Fruit fly (Drosophila melanogaster) whole organism, embryonic: ENCODE measurements around the gene Gclm.

ENCODE experiments used
- CG10462 ChIP-seq: fragments of 200-800 bp; sonication (Bioruptor generic); optimal IDR thresholded peaks from 2 replicates; lab custom pipeline; 2016; ENCODE audit warnings: missing biosample characterization, missing genetic modification characterization
- CG11696 ChIP-seq: fragments of 200-800 bp; sonication (Bioruptor generic); IDR thresholded peaks from 2 replicates; pipeline ENCODE4 v1.3.6; 2022; ENCODE audit warnings: missing biosample characterization, missing genetic modification characterization
- CG12744 ChIP-seq: fragments of 200-800 bp; sonication (Bioruptor generic); optimal IDR thresholded peaks from 2 replicates; lab custom pipeline; 2016; ENCODE audit warnings: missing biosample characterization, missing genetic modification characterization
- CG12942 ChIP-seq: fragments of 200-800 bp; sonication (Bioruptor generic); optimal IDR thresholded peaks from 3 replicates; lab custom pipeline; 2016; ENCODE audit warnings: missing biosample characterization, missing genetic modification characterization
- CG14014 ChIP-seq: fragments of 200-800 bp; sonication (Bioruptor generic); IDR thresholded peaks from 2 replicates; pipeline ENCODE4 v1.3.6; 2022; ENCODE audit warnings: missing biosample characterization, missing genetic modification characterization
- CG14710 ChIP-seq: fragments of 200-800 bp; sonication (Bioruptor generic); optimal IDR thresholded peaks from 3 replicates; lab custom pipeline; 2019; ENCODE audit warnings: missing biosample characterization, mild to moderate bottlenecking, missing genetic modification characterization, moderate library complexity
- CG15601 ChIP-seq: fragments of 200-800 bp; sonication (Bioruptor generic); optimal IDR thresholded peaks from 3 replicates; lab custom pipeline; 2019; ENCODE audit warnings: missing biosample characterization, mild to moderate bottlenecking, missing genetic modification characterization, moderate library complexity
- CG1647 ChIP-seq: fragments of 200-800 bp; sonication (Bioruptor generic); optimal IDR thresholded peaks from 3 replicates; lab custom pipeline; 2016; ENCODE audit warnings: missing biosample characterization, missing genetic modification characterization
- CG17361 ChIP-seq: fragments of 200-800 bp; sonication (Bioruptor generic); IDR thresholded peaks from 3 replicates; pipeline ENCODE4 v1.3.6; 2022; ENCODE audit warnings: missing biosample characterization, missing genetic modification characterization
- CG17829 ChIP-seq: fragments of 200-800 bp; optimal IDR thresholded peaks from 2 replicates; lab custom pipeline; 2019; ENCODE audit warnings: missing biosample characterization, mild to moderate bottlenecking, missing genetic modification characterization, moderate library complexity
- CG18599 ChIP-seq: fragments of 200-800 bp; sonication (Bioruptor generic); optimal IDR thresholded peaks from 3 replicates; lab custom pipeline; 2017; ENCODE audit warnings: missing biosample characterization, missing genetic modification characterization, mild to moderate bottlenecking, moderate library complexity, missing genetic modification reagents
- CG2116 ChIP-seq: fragments of 200-800 bp; sonication (Bioruptor generic); optimal IDR thresholded peaks from 3 replicates; lab custom pipeline; 2018; ENCODE audit warnings: missing biosample characterization, mild to moderate bottlenecking, missing genetic modification characterization
- CG32767 ChIP-seq: fragments of 200-800 bp; sonication (Bioruptor generic); IDR thresholded peaks from 2 replicates; pipeline ENCODE4 v1.3.6; 2022; ENCODE audit warnings: missing biosample characterization, missing genetic modification characterization
- CG33557 ChIP-seq: fragments of 200-800 bp; sonication (Bioruptor generic); optimal IDR thresholded peaks from 2 replicates; lab custom pipeline; 2019; ENCODE audit warnings: missing biosample characterization, mild to moderate bottlenecking, missing genetic modification characterization, moderate library complexity
- CG3838 ChIP-seq: fragments of 200-800 bp; sonication (Bioruptor generic); optimal IDR thresholded peaks from 3 replicates; lab custom pipeline; 2016; ENCODE audit warnings: missing biosample characterization, missing genetic modification characterization
- CG4730 ChIP-seq: fragments of 200-800 bp; sonication (Bioruptor generic); IDR thresholded peaks from 2 replicates; pipeline ENCODE4 v1.3.6; 2022; ENCODE audit warnings: missing biosample characterization, missing genetic modification characterization
- CG4820 ChIP-seq: fragments of 200-800 bp; sonication (Bioruptor generic); optimal IDR thresholded peaks from 3 replicates; lab custom pipeline; 2016; ENCODE audit warnings: missing biosample characterization, missing genetic modification characterization
- CG6175 ChIP-seq: fragments of 200-800 bp; sonication (Bioruptor generic); IDR thresholded peaks from 3 replicates; pipeline ENCODE4 v1.3.6; 2022; ENCODE audit warnings: missing biosample characterization, missing genetic modification characterization
- CG7745 ChIP-seq: fragments of 200-800 bp; sonication (Bioruptor generic); optimal IDR thresholded peaks from 2 replicates; lab custom pipeline; 2018; ENCODE audit warnings: missing biosample characterization, mild to moderate bottlenecking, missing genetic modification characterization, moderate library complexity
- CG7963 ChIP-seq: fragments of 200-800 bp; sonication (Bioruptor generic); IDR thresholded peaks from 3 replicates; pipeline ENCODE4 v1.3.6; 2022; ENCODE audit warnings: missing biosample characterization, missing genetic modification characterization; ENCODE audit not compliant: partially characterized antibody
- CG8388 ChIP-seq: fragments of 200-800 bp; sonication (Bioruptor generic); optimal IDR thresholded peaks from 2 replicates; lab custom pipeline; 2019; ENCODE audit warnings: missing biosample characterization, mild to moderate bottlenecking, missing genetic modification characterization, moderate library complexity
- CG8765 ChIP-seq: fragments of 200-800 bp; sonication (Bioruptor generic); IDR thresholded peaks from 2 replicates; pipeline ENCODE4 v1.3.6; 2022; ENCODE audit warnings: missing biosample characterization, missing genetic modification characterization
- CG9437 ChIP-seq: fragments of 200-800 bp; sonication (Bioruptor generic); optimal IDR thresholded peaks from 2 replicates; lab custom pipeline; 2018; ENCODE audit warnings: missing biosample characterization, mild to moderate bottlenecking, missing genetic modification characterization
- E2f1 ChIP-seq: fragments of 200-800 bp; sonication (Bioruptor generic); IDR thresholded peaks from 2 replicates; pipeline ENCODE4 v1.3.6; 2022; ENCODE audit warnings: missing biosample characterization, missing genetic modification characterization
- Hr3 ChIP-seq: fragments of 200-800 bp; sonication (Bioruptor generic); optimal IDR thresholded peaks from 3 replicates; lab custom pipeline; 2016; ENCODE audit warnings: missing biosample characterization, missing genetic modification characterization
- Hr51 ChIP-seq, 2 experiments: fragments of 200-800 bp; sonication (Bioruptor generic); optimal IDR thresholded peaks; 2 replicates in 1 of 2; 3 replicates in 1 of 2; lab custom pipeline; 2016 to 2018; ENCODE audit warnings: missing biosample characterization in 2 of 2, missing genetic modification characterization in 2 of 2, mild to moderate bottlenecking in 1 of 2, moderate library complexity in 1 of 2
- Hsf ChIP-seq: fragments of 200-800 bp; sonication (Bioruptor generic); optimal IDR thresholded peaks from 3 replicates; lab custom pipeline; 2016; ENCODE audit warnings: missing biosample characterization, missing genetic modification characterization
- Meics ChIP-seq: fragments of 200-800 bp; sonication (Bioruptor generic); optimal IDR thresholded peaks from 2 replicates; lab custom pipeline; 2017; ENCODE audit warnings: missing biosample characterization, mild to moderate bottlenecking, missing genetic modification characterization
- Nf-YC ChIP-seq: fragments of 200-800 bp; optimal IDR thresholded peaks from 3 replicates; lab custom pipeline; 2019; ENCODE audit warnings: missing biosample characterization, mild to moderate bottlenecking, missing genetic modification characterization, moderate library complexity
- Poxn ChIP-seq: fragments of 200-800 bp; sonication (Bioruptor generic); IDR thresholded peaks from 2 replicates; pipeline ENCODE4 v1.3.6; 2022; ENCODE audit warnings: missing biosample characterization, missing genetic modification characterization
- Side ChIP-seq: fragments of 200-800 bp; sonication (Bioruptor generic); optimal IDR thresholded peaks from 2 replicates; lab custom pipeline; 2016; ENCODE audit warnings: missing biosample characterization, missing genetic modification characterization
- Sox100B ChIP-seq: fragments of 200-800 bp; sonication (Bioruptor generic); optimal IDR thresholded peaks from 3 replicates; lab custom pipeline; 2018; ENCODE audit warnings: missing biosample characterization, mild to moderate bottlenecking, missing genetic modification characterization
- Sox102F ChIP-seq: fragments of 200-800 bp; sonication (Bioruptor generic); optimal IDR thresholded peaks from 2 replicates; lab custom pipeline; 2018; ENCODE audit warnings: missing biosample characterization, mild to moderate bottlenecking, missing genetic modification characterization, moderate library complexity
- Spps ChIP-seq: fragments of 200-800 bp; sonication (Bioruptor generic); optimal IDR thresholded peaks from 2 replicates; lab custom pipeline; 2018; ENCODE audit warnings: missing biosample characterization, mild to moderate bottlenecking, missing genetic modification characterization
- Sry-β ChIP-seq: fragments of 200-800 bp; sonication (Bioruptor generic); optimal IDR thresholded peaks from 2 replicates; lab custom pipeline; 2018; ENCODE audit warnings: missing biosample characterization, mild to moderate bottlenecking, missing genetic modification characterization, moderate library complexity
- Xbp1 ChIP-seq: fragments of 200-800 bp; sonication (Bioruptor generic); optimal IDR thresholded peaks from 3 replicates; lab custom pipeline; 2016; ENCODE audit warnings: missing biosample characterization, mild to moderate bottlenecking, missing genetic modification characterization
- YL-1 ChIP-seq: fragments of 200-800 bp; sonication (Bioruptor generic); optimal IDR thresholded peaks from 3 replicates; lab custom pipeline; 2017; ENCODE audit warnings: missing biosample characterization, mild to moderate bottlenecking, missing genetic modification characterization
- ato ChIP-seq: fragments of 200-800 bp; sonication (Bioruptor generic); IDR thresholded peaks from 2 replicates; pipeline ENCODE4 v1.3.6; 2022; ENCODE audit warnings: missing biosample characterization, missing genetic modification characterization; ENCODE audit not compliant: partially characterized antibody
- cas ChIP-seq: fragments of 200-800 bp; sonication (Bioruptor generic); IDR thresholded peaks from 2 replicates; pipeline ENCODE4 v1.3.6; 2022; ENCODE audit warnings: missing biosample characterization, missing genetic modification characterization
- crc ChIP-seq: fragments of 200-800 bp; sonication (Bioruptor generic); optimal IDR thresholded peaks from 2 replicates; lab custom pipeline; 2016; ENCODE audit warnings: missing biosample characterization, missing genetic modification characterization
- emc ChIP-seq: fragments of 200-800 bp; sonication (Bioruptor generic); optimal IDR thresholded peaks from 2 replicates; lab custom pipeline; 2016; ENCODE audit warnings: missing biosample characterization, missing genetic modification characterization
- esg ChIP-seq: fragments of 200-800 bp; sonication (Bioruptor generic); conservative IDR thresholded peaks from 2 replicates; pipeline ENCODE4 v1.3.6; 2022; ENCODE audit warnings: missing biosample characterization, missing genetic modification characterization
- fu2 ChIP-seq: fragments of 200-800 bp; sonication (Bioruptor generic); optimal IDR thresholded peaks from 2 replicates; lab custom pipeline; 2016; ENCODE audit warnings: missing biosample characterization, missing genetic modification characterization
- gcm ChIP-seq: fragments of 200-800 bp; sonication (Bioruptor generic); optimal IDR thresholded peaks from 2 replicates; lab custom pipeline; 2019; ENCODE audit warnings: missing biosample characterization, mild to moderate bottlenecking, missing genetic modification characterization, moderate library complexity
- kay ChIP-seq: fragments of 200-800 bp; sonication (Bioruptor generic); optimal IDR thresholded peaks from 2 replicates; lab custom pipeline; 2016; ENCODE audit warnings: missing biosample characterization, missing genetic modification characterization
- lilli ChIP-seq: fragments of 200-800 bp; sonication (Bioruptor generic); optimal IDR thresholded peaks from 3 replicates; lab custom pipeline; 2016; ENCODE audit warnings: missing biosample characterization, missing genetic modification characterization
- mld ChIP-seq: fragments of 200-800 bp; sonication (Bioruptor generic); IDR thresholded peaks from 3 replicates; pipeline ENCODE4 v1.3.6; 2022; ENCODE audit warnings: missing biosample characterization, missing genetic modification characterization; ENCODE audit not compliant: partially characterized antibody
- row ChIP-seq: fragments of 200-800 bp; sonication (Bioruptor generic); IDR thresholded peaks from 3 replicates; pipeline ENCODE4 v1.3.6; 2022; ENCODE audit warnings: missing biosample characterization, missing genetic modification characterization
- sim ChIP-seq: fragments of 200-800 bp; sonication (Bioruptor generic); IDR thresholded peaks from 2 replicates; pipeline ENCODE4 v1.3.6; 2022; ENCODE audit warnings: missing biosample characterization, missing genetic modification characterization
- tll ChIP-seq, 2 experiments: fragments of 200-800 bp in 1 of 2; fragments of >200 bp in 1 of 2; sonication (Bioruptor generic) in 1 of 2; optimal IDR thresholded peaks; 2 replicates each; lab custom pipeline; 2017 to 2019; ENCODE audit warnings: missing biosample characterization in 2 of 2, missing genetic modification characterization in 2 of 2, mild to moderate bottlenecking in 1 of 2, moderate library complexity in 1 of 2
- trh ChIP-seq: fragments of 200-800 bp; sonication (Bioruptor generic); optimal IDR thresholded peaks from 2 replicates; lab custom pipeline; 2016; ENCODE audit warnings: missing biosample characterization, missing genetic modification characterization

Gclm gene

dm6 chr3R:22690311-22690710 is 4.0 kb upstream of the Gclm start, which contains the start of the genes wfs1 and Nup133 (continued):
- TF ChIP-seq CG32767 (GFP tag; lab: Robert Waterston, UW): peak; percentile 65; the same call in 1 of the 2 replicates
- no peak for TF ChIP-seq Hsf
- TF ChIP-seq ato (GFP tag; lab: Robert Waterston, UW): peak; percentile 55; the same call in 1 of the 2 replicates
- peak; percentile 88 for TF ChIP-seq CG2116
- TF ChIP-seq CG4730: no peak
- peak; percentile 56 for TF ChIP-seq CG9437 (GFP tag; lab: Kevin White, UChicago)
- peak; percentile 93 for TF ChIP-seq CG17829 (tag; lab: Kevin White, UChicago)
- TF ChIP-seq crc (GFP tag; lab: Kevin White, UChicago): no peak
- TF ChIP-seq Nf-YC (tag; lab: Kevin White, UChicago): no peak
- peak; percentile 72 for TF ChIP-seq Xbp1 (GFP tag; lab: Kevin White, UChicago)
- no peak for TF ChIP-seq CG6175 (GFP tag; lab: Robert Waterston, UW)
- TF ChIP-seq trh (GFP tag; lab: Kevin White, UChicago): peak; percentile 42
- peak; percentile 27; the same call in 1 of the 3 replicates for TF ChIP-seq mld (GFP tag; lab: Robert Waterston, UW)
- no peak for TF ChIP-seq Sox100B
- TF ChIP-seq CG1647 (GFP tag; lab: Kevin White, UChicago): no peak
- TF ChIP-seq CG18599 (GFP tag; lab: Kevin White, UChicago): peak; percentile 78
- peak; percentile 56 for TF ChIP-seq YL-1
- peak; percentile 79 for TF ChIP-seq CG14014 (GFP tag; lab: Robert Waterston, UW)
- no peak for TF ChIP-seq CG3838 (GFP tag; lab: Kevin White, UChicago)
- no peak for TF ChIP-seq Poxn
- TF ChIP-seq CG12744: no peak
- TF ChIP-seq E2f1 (GFP tag; lab: Robert Waterston, UW): peak; percentile 65
- no peak for TF ChIP-seq lilli (GFP tag; lab: Kevin White, UChicago)
- peak; percentile 56 for TF ChIP-seq esg (GFP tag; lab: Robert Waterston, UW)
- TF ChIP-seq kay: peak; percentile 55
- TF ChIP-seq CG7963 (GFP tag; lab: Robert Waterston, UW): peak; percentile 52; the same call in 1 of the 3 replicates
- peak; percentile 67 for TF ChIP-seq Spps
- TF ChIP-seq gcm (GFP tag; lab: Kevin White, UChicago): no peak
- TF ChIP-seq CG8388 (GFP tag; lab: Kevin White, UChicago): peak; percentile 80
- no peak for TF ChIP-seq Side (GFP tag; lab: Kevin White, UChicago)
- TF ChIP-seq fu2 (GFP tag; lab: Kevin White, UChicago): no peak
- peak in 1 of 2 experiments; percentile 43 for TF ChIP-seq tll (GFP tag; optimal IDR thresholded peaks at IDR 0.05; lab: Kevin White, UChicago)
- peak; percentile 86 for TF ChIP-seq CG33557 (GFP tag; lab: Kevin White, UChicago)
- TF ChIP-seq sim: no peak
- TF ChIP-seq CG7745 (tag; lab: Kevin White, UChicago): no peak
- TF ChIP-seq CG15601: peak; percentile 86
- TF ChIP-seq row: peak; percentile 94
- peak; percentile 72 for TF ChIP-seq CG12942 (GFP tag; lab: Kevin White, UChicago)
- TF ChIP-seq CG11696 (GFP tag; lab: Robert Waterston, UW): no peak
- no peak for TF ChIP-seq CG8765
- TF ChIP-seq CG14710 (tag; lab: Kevin White, UChicago): peak; percentile 93
- peak; percentile 20 to 86 for TF ChIP-seq Hr51 (GFP tag; optimal IDR thresholded peaks at IDR 0.05; lab: Kevin White, UChicago)
- TF ChIP-seq CG17361 (GFP tag; lab: Robert Waterston, UW): no peak; the same call in 1 of the 3 replicates
- TF ChIP-seq Meics (GFP tag; lab: Kevin White, UChicago): peak; percentile 76
- TF ChIP-seq Hr3: peak; percentile 80
- TF ChIP-seq CG10462 (GFP tag; lab: Kevin White, UChicago): peak; percentile 32
- no peak for TF ChIP-seq emc
- peak; percentile 80 for TF ChIP-seq Sox102F (GFP tag; lab: Kevin White, UChicago)
- TF ChIP-seq CG4820 (GFP tag; lab: Kevin White, UChicago): peak; percentile 63
- no peak for TF ChIP-seq cas (GFP tag; lab: Robert Waterston, UW)
- no peak for TF ChIP-seq Sry-β (GFP tag; lab: Kevin White, UChicago)
